Worm (Caenorhabditis elegans) whole organism, young adult: ENCODE data around the gene F02D8.4.

ENCODE experiments used
- B0336.3 ChIP-seq: fragments of 200-800 bp; sonication (Bioruptor generic); IDR thresholded peaks from 2 replicates; pipeline ENCODE4 v1.3.6; 2022; ENCODE audit warnings: missing genetic modification characterization, missing compliant biosample characterization
- C17E4.6 ChIP-seq: fragments of 200-800 bp; sonication (Bioruptor generic); IDR thresholded peaks from 2 replicates; pipeline ENCODE4 v1.3.6; 2022; ENCODE audit warnings: missing genetic modification reagents, missing genetic modification characterization, missing compliant biosample characterization
- D2030.7 ChIP-seq: fragments of 200-800 bp; sonication (Bioruptor generic); IDR thresholded peaks from 2 replicates; pipeline ENCODE4 v1.3.6; 2022; ENCODE audit warnings: missing genetic modification reagents, missing genetic modification characterization, missing compliant biosample characterization
- F22D6.2 ChIP-seq: sonication (generic microtip); optimal IDR thresholded peaks from 2 replicates; lab custom pipeline; 2016; ENCODE audit warnings: mild to moderate bottlenecking, missing genetic modification characterization, missing compliant biosample characterization
- F37B4.10 ChIP-seq: fragments of 200-800 bp; sonication (Bioruptor generic); IDR thresholded peaks from 2 replicates; pipeline ENCODE4 v1.3.6; 2022; ENCODE audit warnings: missing genetic modification characterization, missing compliant biosample characterization
- F39B2.1 ChIP-seq: fragments of 200-800 bp; sonication (Bioruptor generic); IDR thresholded peaks from 2 replicates; pipeline ENCODE4 v1.3.6; 2022; ENCODE audit warnings: missing genetic modification reagents, missing genetic modification characterization, missing compliant biosample characterization
- F57C9.4 ChIP-seq: sonication (generic microtip); optimal IDR thresholded peaks from 2 replicates; lab custom pipeline; 2017; ENCODE audit warnings: mild to moderate bottlenecking, missing genetic modification characterization, missing compliant biosample characterization
- K12H6.12 ChIP-seq: fragments of 200-800 bp; sonication (Bioruptor generic); optimal IDR thresholded peaks from 2 replicates; lab custom pipeline; 2018; ENCODE audit warnings: mild to moderate bottlenecking, missing genetic modification characterization, missing compliant biosample characterization
- T07F8.4 ChIP-seq: sonication (generic microtip); optimal IDR thresholded peaks from 2 replicates; lab custom pipeline; 2016; ENCODE audit warnings: mild to moderate bottlenecking, missing genetic modification characterization, moderate library complexity, missing compliant biosample characterization
- ama-1 ChIP-seq, 3 experiments: fragments of 150-350 bp in 1 of 3; sonication (generic microtip) in 2 of 3; optimal IDR thresholded peaks; 2 replicates each; lab custom pipeline; 2014 to 2018; ENCODE audit warnings: missing biosample characterization in 2 of 3, missing genetic modification characterization in 2 of 3, missing genetic modification reagents in 2 of 3
- aptf-3 ChIP-seq: fragments of 200-800 bp; sonication (Bioruptor generic); IDR thresholded peaks from 2 replicates; pipeline ENCODE4 v1.3.6; 2022; ENCODE audit warnings: missing genetic modification characterization, missing compliant biosample characterization
- athp-1 ChIP-seq: sonication (generic microtip); optimal IDR thresholded peaks from 2 replicates; lab custom pipeline; 2017; ENCODE audit warnings: mild to moderate bottlenecking, missing genetic modification characterization, missing compliant biosample characterization
- attf-3 ChIP-seq: fragments of 200-800 bp; sonication (Bioruptor generic); conservative IDR thresholded peaks from 2 replicates; pipeline ENCODE4 v1.3.6; 2022; ENCODE audit warnings: missing genetic modification reagents, missing genetic modification characterization, missing compliant biosample characterization
- attf-6 ChIP-seq: fragments of 200-800 bp; sonication (Bioruptor generic); IDR thresholded peaks from 2 replicates; pipeline ENCODE4 v1.3.6; 2022; ENCODE audit warnings: missing genetic modification reagents, missing genetic modification characterization, missing compliant biosample characterization
- ccch-3 ChIP-seq: fragments of 200-800 bp; sonication (Bioruptor generic); optimal IDR thresholded peaks from 2 replicates; lab custom pipeline; 2018; ENCODE audit warnings: mild to moderate bottlenecking, missing genetic modification characterization, missing compliant biosample characterization
- cebp-1 ChIP-seq, 2 experiments: fragments of 200-800 bp in 1 of 2; sonication (Bioruptor generic) in 1 of 2; sonication (generic microtip) in 1 of 2; IDR thresholded peaks in 1 of 2; optimal IDR thresholded peaks in 1 of 2; 2 replicates each; pipeline versions ENCODE4 v1.3.6 to Lab custom; 2017 to 2022; ENCODE audit warnings: missing compliant biosample characterization in 2 of 2, missing genetic modification characterization in 2 of 2, mild to moderate bottlenecking in 1 of 2, missing genetic modification reagents in 1 of 2, moderate library complexity in 1 of 2
- ceh-79 ChIP-seq: sonication (generic microtip); optimal IDR thresholded peaks from 2 replicates; lab custom pipeline; 2017; ENCODE audit warnings: mild to moderate bottlenecking, missing genetic modification characterization, missing compliant biosample characterization
- ceh-91 ChIP-seq: fragments of 200-800 bp; sonication (Bioruptor generic); IDR thresholded peaks from 2 replicates; pipeline ENCODE4 v1.3.6; 2022; ENCODE audit warnings: missing genetic modification reagents, missing genetic modification characterization, missing compliant biosample characterization
- efl-1 ChIP-seq: fragments of 150-350 bp; optimal IDR thresholded peaks from 2 replicates; lab custom pipeline; 2014; ENCODE audit warnings: missing biosample characterization, missing genetic modification reagents, missing genetic modification characterization
- egl-44 ChIP-seq: fragments of 200-800 bp; sonication (Bioruptor generic); IDR thresholded peaks from 2 replicates; pipeline ENCODE4 v1.3.6; 2022; ENCODE audit warnings: missing genetic modification reagents, missing genetic modification characterization, missing compliant biosample characterization
- egrh-3 ChIP-seq: fragments of 200-800 bp; sonication (Bioruptor generic); IDR thresholded peaks from 2 replicates; pipeline ENCODE4 v1.3.6; 2022; ENCODE audit warnings: missing genetic modification reagents, missing genetic modification characterization, missing compliant biosample characterization
- hlh-26 ChIP-seq: fragments of 200-800 bp; sonication (Bioruptor generic); conservative IDR thresholded peaks from 2 replicates; pipeline ENCODE4 v1.3.6; 2022; ENCODE audit warnings: missing genetic modification reagents, missing genetic modification characterization, missing compliant biosample characterization
- hmg-20 ChIP-seq: fragments of 200-800 bp; sonication (Bioruptor generic); IDR thresholded peaks from 2 replicates; pipeline ENCODE4 v1.3.6; 2022; ENCODE audit warnings: missing genetic modification reagents, missing genetic modification characterization, missing compliant biosample characterization
- let-526 ChIP-seq: fragments of 200-800 bp; sonication (Bioruptor generic); IDR thresholded peaks from 2 replicates; pipeline ENCODE4 v1.3.6; 2022; ENCODE audit warnings: missing genetic modification reagents, missing genetic modification characterization, missing compliant biosample characterization
- madf-3 ChIP-seq: fragments of 200-800 bp; sonication (Bioruptor generic); IDR thresholded peaks from 2 replicates; pipeline ENCODE4 v1.3.6; 2022; ENCODE audit warnings: missing genetic modification reagents, missing genetic modification characterization, missing compliant biosample characterization
- madf-6 ChIP-seq: fragments of 200-800 bp; sonication (Bioruptor generic); IDR thresholded peaks from 2 replicates; pipeline ENCODE4 v1.3.6; 2022; ENCODE audit warnings: missing genetic modification reagents, missing genetic modification characterization, missing compliant biosample characterization
- madf-8 ChIP-seq: fragments of 200-800 bp; sonication (Bioruptor generic); conservative IDR thresholded peaks from 2 replicates; pipeline ENCODE4 v1.3.6; 2022; ENCODE audit warnings: missing genetic modification reagents, missing genetic modification characterization, missing compliant biosample characterization
- mcd-1 ChIP-seq: fragments of 200-800 bp; sonication (Bioruptor generic); IDR thresholded peaks from 2 replicates; pipeline ENCODE4 v1.3.6; 2022; ENCODE audit warnings: missing genetic modification reagents, missing genetic modification characterization, missing compliant biosample characterization
- nfyb-1 ChIP-seq: fragments of 200-800 bp; sonication (Bioruptor generic); IDR thresholded peaks from 2 replicates; pipeline ENCODE4 v1.3.6; 2022; ENCODE audit warnings: missing genetic modification reagents, missing genetic modification characterization, missing compliant biosample characterization
- nhr-120 ChIP-seq: fragments of 200-800 bp; sonication (Bioruptor generic); IDR thresholded peaks from 2 replicates; pipeline ENCODE4 v1.3.6; 2022; ENCODE audit warnings: missing genetic modification characterization, missing compliant biosample characterization
- nhr-179 ChIP-seq: sonication (generic microtip); optimal IDR thresholded peaks from 2 replicates; lab custom pipeline; 2016; ENCODE audit warnings: mild to moderate bottlenecking, missing genetic modification characterization, missing compliant biosample characterization
- nhr-27 ChIP-seq: fragments of 200-800 bp; sonication (Bioruptor generic); optimal IDR thresholded peaks from 2 replicates; lab custom pipeline; 2018; ENCODE audit warnings: mild to moderate bottlenecking, missing genetic modification characterization, moderate library complexity, missing compliant biosample characterization
- nhr-90 ChIP-seq: sonication (generic microtip); optimal IDR thresholded peaks from 2 replicates; lab custom pipeline; 2016; ENCODE audit warnings: missing genotype, mild to moderate bottlenecking, missing genetic modification characterization, missing compliant biosample characterization
- pbrm-1 ChIP-seq: fragments of 200-800 bp; sonication (Bioruptor generic); IDR thresholded peaks from 2 replicates; pipeline ENCODE4 v1.3.6; 2022; ENCODE audit warnings: missing genetic modification reagents, missing genetic modification characterization, missing compliant biosample characterization
- rcor-1 ChIP-seq: fragments of 200-800 bp; sonication (Bioruptor generic); IDR thresholded peaks from 2 replicates; pipeline ENCODE4 v1.3.6; 2022; ENCODE audit warnings: missing genetic modification reagents, missing genetic modification characterization, missing compliant biosample characterization
- sea-2 ChIP-seq: fragments of 200-800 bp; sonication (Bioruptor generic); IDR thresholded peaks from 2 replicates; pipeline ENCODE4 v1.3.6; 2022; ENCODE audit warnings: missing genetic modification characterization, missing compliant biosample characterization
- snpc-1.3 ChIP-seq: sonication (generic microtip); optimal IDR thresholded peaks from 2 replicates; lab custom pipeline; 2017; ENCODE audit warnings: missing genetic modification characterization, mild to moderate bottlenecking, missing compliant biosample characterization, antibody characterized with exemption, moderate library complexity, missing genotype, missing genetic modification reagents; ENCODE audit not compliant: insufficient read depth
- snpc-4 ChIP-seq, 5 experiments: fragments of 150-350 bp in 1 of 5; sonication (generic microtip) in 4 of 5; optimal IDR thresholded peaks; 2 replicates each; lab custom pipeline; 2014 to 2018; ENCODE audit warnings: missing genetic modification characterization in 5 of 5, missing biosample characterization in 3 of 5, antibody characterized with exemption in 2 of 5, mild to moderate bottlenecking in 2 of 5, missing compliant biosample characterization in 2 of 5, missing genotype in 2 of 5, moderate library complexity in 2 of 5, missing genetic modification reagents in 1 of 5
- tbp1 ChIP-seq: fragments of 200-800 bp; sonication (Bioruptor generic); optimal IDR thresholded peaks from 2 replicates; lab custom pipeline; 2018; ENCODE audit warnings: mild to moderate bottlenecking, missing genetic modification characterization, missing compliant biosample characterization
- zim-3 ChIP-seq: sonication (generic microtip); optimal IDR thresholded peaks from 2 replicates; lab custom pipeline; 2017; ENCODE audit warnings: mild to moderate bottlenecking, missing genetic modification characterization, moderate library complexity, missing compliant biosample characterization
- ztf-6 ChIP-seq: fragments of 200-800 bp; sonication (Bioruptor generic); IDR thresholded peaks from 2 replicates; pipeline ENCODE4 v1.3.6; 2022; ENCODE audit warnings: missing genetic modification reagents, missing genetic modification characterization, missing compliant biosample characterization

The F02D8.4 gene

ce11 chrV:14978205-14978751, 6.4 kb upstream of the F02D8.4 start, which contains the start of the genes grd-12 and F02D8.1:
grd-12 (plus strand) TSS chrV:14978505.
F02D8.1 (minus strand) TSS chrV:14978701.
- no peak for TF ChIP-seq K12H6.12 (tag; lab: Kevin White, UChicago)
- TF ChIP-seq sea-2 (GFP tag; lab: Robert Waterston, UW) = no peak
- no peak for TF ChIP-seq hlh-26
- TF ChIP-seq hmg-20 (GFP tag; lab: Robert Waterston, UW) = no peak
- no peak for TF ChIP-seq nhr-120 (GFP tag; lab: Robert Waterston, UW)
- no peak for TF ChIP-seq ceh-91 (GFP tag; lab: Robert Waterston, UW)
- TF ChIP-seq egl-44 (GFP tag; lab: Robert Waterston, UW) = no peak
- no peak for TF ChIP-seq tbp1 (GFP tag; lab: Kevin White, UChicago)
- no peak for TF ChIP-seq pbrm-1 (GFP tag; lab: Robert Waterston, UW)
- TF ChIP-seq snpc-4 (GFP tag; optimal IDR thresholded peaks at IDR 0.05; lab: Kevin White, UChicago) = no peak
- no peak for TF ChIP-seq snpc-4 (tag; optimal IDR thresholded peaks at IDR 0.05; lab: Kevin White, UChicago)
- TF ChIP-seq let-526 (GFP tag; lab: Robert Waterston, UW) = no peak
- no peak for TF ChIP-seq efl-1
- TF ChIP-seq nhr-27 (tag; lab: Kevin White, UChicago) = no peak

- no peak for TF ChIP-seq mcd-1 (GFP tag; lab: Robert Waterston, UW)
- no peak for TF ChIP-seq ceh-91 (GFP tag; lab: Robert Waterston, UW)
- no peak for TF ChIP-seq sea-2 (GFP tag; lab: Robert Waterston, UW)
- no peak for TF ChIP-seq egrh-3 (GFP tag; lab: Robert Waterston, UW)
- no peak for TF ChIP-seq F39B2.1 (GFP tag; lab: Robert Waterston, UW)
- no peak for TF ChIP-seq madf-3 (GFP tag; lab: Robert Waterston, UW)
- no peak for TF ChIP-seq tbp1 (GFP tag; lab: Kevin White, UChicago)
- no peak for TF ChIP-seq madf-8 (GFP tag; lab: Robert Waterston, UW)
- no peak for TF ChIP-seq nfyb-1 (GFP tag; lab: Robert Waterston, UW)
- TF ChIP-seq zim-3 (tag; lab: Kevin White, UChicago) = no peak
- no peak for TF ChIP-seq F37B4.10 (GFP tag; lab: Robert Waterston, UW)
- no peak for TF ChIP-seq attf-3 (GFP tag; lab: Robert Waterston, UW)
- no peak for TF ChIP-seq D2030.7
- no peak for TF ChIP-seq ceh-79
Observed at ce11 chrV:14979937-14980336, 4.8 kb upstream of the F02D8.4 start, which contains the start of gene xbx-1. xbx-1 (plus strand) TSS chrV:14980237.

- TF ChIP-seq efl-1 (peak; percentile 32), nhr-90 (tag; lab: Kevin White, UChicago) (no peak), attf-3 (GFP tag; lab: Robert Waterston, UW) (peak; percentile 91), hmg-20 (GFP tag; lab: Robert Waterston, UW) (no peak)
Observed at ce11 chrV:14990843-14991242, 6.2 kb downstream of the F02D8.4 start, which contains the start of the genes cdt-2 and T01C3.2. cdt-2 (minus strand) TSS chrV:14991126. T01C3.2 (plus strand) TSS chrV:14991168.

- TF ChIP-seq C17E4.6 (GFP tag; lab: Robert Waterston, UW) (0 out of 2 replicates have a peak, but pooled peaks have one; percentile 44), F57C9.4 (tag; lab: Kevin White, UChicago) (no peak), ztf-6 (GFP tag; lab: Robert Waterston, UW) (no peak), aptf-3 (GFP tag; lab: Robert Waterston, UW) (no peak), ama-1 (optimal IDR thresholded peaks at IDR 0.05; lab: Kevin White, UChicago) (no peak), ama-1 (GFP tag; optimal IDR thresholded peaks at IDR 0.05; lab: Kevin White, UChicago) (peak in 1 of 2 experiments; percentile 49), D2030.7 (peak; percentile 42), ccch-3 (no peak), athp-1 (tag; lab: Kevin White, UChicago) (peak; percentile 71), F22D6.2 (tag; lab: Kevin White, UChicago) (no peak), attf-6 (GFP tag; lab: Robert Waterston, UW) (peak; percentile 84), cebp-1 (GFP tag; IDR thresholded peaks at IDR 0.05; lab: Robert Waterston, UW) (no peak), cebp-1 (tag; optimal IDR thresholded peaks at IDR 0.05; lab: Kevin White, UChicago) (peak; percentile 21), madf-6 (GFP tag; lab: Robert Waterston, UW) (peak; percentile 76), T07F8.4 (tag; lab: Kevin White, UChicago) (no peak), B0336.3 (GFP tag; lab: Robert Waterston, UW) (peak; percentile 84), rcor-1 (GFP tag; lab: Robert Waterston, UW) (peak; percentile 69), zim-3 (tag; lab: Kevin White, UChicago) (no peak), snpc-1.3 (tag; lab: Kevin White, UChicago) (peak; percentile 85), nhr-179 (tag; lab: Kevin White, UChicago) (no peak)
Observed at ce11 chrV:14991489-14991888, 6.8 kb downstream of the F02D8.4 start.
